Fruit fly (Drosophila melanogaster): Measurements from ENCODE around the gene jumu.
A peak's percentile ranks its signal among the peaks of the same experiment; 100 is the strongest.

jumu gene

dm6 chr3R:10349987-10350386 lies at the start of gene jumu (continued):
- TF ChIP-seq CoRest (tag; optimal IDR thresholded peaks at IDR 0.05) = peak; percentile 80
- no peak for TF ChIP-seq HHEX (GFP tag; optimal IDR thresholded peaks at IDR 0.05)
- no peak for TF ChIP-seq Drgx (GFP tag; IDR thresholded peaks at IDR 0.05)
- TF ChIP-seq Lhr (GFP tag; optimal IDR thresholded peaks at IDR 0.05) = peak; percentile 96
- no peak for TF ChIP-seq slp2 (GFP tag; optimal IDR thresholded peaks at IDR 0.05)
- TF ChIP-seq CG13287 (GFP tag; IDR thresholded peaks at IDR 0.05; ENCODE audit: partially characterized antibody) = no peak
- no peak for TF ChIP-seq CG11456 (GFP tag; IDR thresholded peaks at IDR 0.05)
- TF ChIP-seq CG9727 (GFP tag; optimal IDR thresholded peaks at IDR 0.05) = peak; percentile 23
- TF ChIP-seq dm (GFP tag; optimal IDR thresholded peaks at IDR 0.05) = no peak
- TF ChIP-seq CG3065 (GFP tag; optimal IDR thresholded peaks at IDR 0.05) = no peak
- TF ChIP-seq luna (GFP tag; optimal IDR thresholded peaks at IDR 0.05) = no peak
- TF ChIP-seq Chrac-16 (GFP tag; optimal IDR thresholded peaks at IDR 0.05) = no peak
- TF ChIP-seq CG8944 (GFP tag; optimal IDR thresholded peaks at IDR 0.05) = no peak
- TF ChIP-seq CG11085 (GFP tag; IDR thresholded peaks at IDR 0.05) = no peak
- TF ChIP-seq vnd (GFP tag; IDR thresholded peaks at IDR 0.05; ENCODE audit: partially characterized antibody) = no peak
- TF ChIP-seq slbo (GFP tag; IDR thresholded peaks at IDR 0.05) = no peak
- peak; percentile 92 for TF ChIP-seq Dp (GFP tag; optimal IDR thresholded peaks at IDR 0.05)
- TF ChIP-seq CG9817 (tag; optimal IDR thresholded peaks at IDR 0.05) = no peak
- peak in 1 of 2 experiments; percentile 54 for TF ChIP-seq insv (GFP tag; optimal IDR thresholded peaks at IDR 0.05)
- no peak for TF ChIP-seq Bteb2 (GFP tag; optimal IDR thresholded peaks at IDR 0.05)
- TF ChIP-seq Lim3 (GFP tag; IDR thresholded peaks at IDR 0.05) = no peak
- TF ChIP-seq CG9876 (GFP tag; optimal IDR thresholded peaks at IDR 0.05) = no peak
- TF ChIP-seq odd (GFP tag; optimal IDR thresholded peaks at IDR 0.05) = no peak
- no peak for TF ChIP-seq CG15011 (GFP tag; optimal IDR thresholded peaks at IDR 0.05)
- TF ChIP-seq CG8089 (GFP tag; optimal IDR thresholded peaks at IDR 0.05) = no peak
- TF ChIP-seq Mes4 (GFP tag; optimal IDR thresholded peaks at IDR 0.05) = no peak
- TF ChIP-seq phol (tag; optimal IDR thresholded peaks at IDR 0.05) = peak; percentile 58
- no peak for TF ChIP-seq CG18764 (GFP tag; optimal IDR thresholded peaks at IDR 0.05)
- TF ChIP-seq Hand (GFP tag; optimal IDR thresholded peaks at IDR 0.05) = no peak
- TF ChIP-seq disco-r (GFP tag; optimal IDR thresholded peaks at IDR 0.05) = no peak
- peak; percentile 47 for TF ChIP-seq B-H2 (GFP tag; optimal IDR thresholded peaks at IDR 0.05)
- TF ChIP-seq Nf-YA (GFP tag; IDR thresholded peaks at IDR 0.05) = no peak
- no peak for TF ChIP-seq CG7556 (GFP tag; optimal IDR thresholded peaks at IDR 0.05)
- TF ChIP-seq CG17568 (GFP tag; optimal IDR thresholded peaks at IDR 0.05) = no peak
- no peak for TF ChIP-seq CG3995 (GFP tag; optimal IDR thresholded peaks at IDR 0.05)
- TF ChIP-seq CG9932 (GFP tag; IDR thresholded peaks at IDR 0.05) = no peak
- TF ChIP-seq Taf1 (GFP tag; IDR thresholded peaks at IDR 0.05) = no peak
- no peak for TF ChIP-seq CG3847 (GFP tag; IDR thresholded peaks at IDR 0.05)
- TF ChIP-seq slou (GFP tag; optimal IDR thresholded peaks at IDR 0.05) = no peak
- TF ChIP-seq CG17385 (GFP tag; optimal IDR thresholded peaks at IDR 0.05) = peak; percentile 58
- TF ChIP-seq gro (GFP tag; optimal IDR thresholded peaks at IDR 0.05) = peak; percentile 34
- no peak for TF ChIP-seq sima (GFP tag; optimal IDR thresholded peaks at IDR 0.05)
- TF ChIP-seq pho (GFP tag; optimal IDR thresholded peaks at IDR 0.05) = peak; percentile 17
- no peak for TF ChIP-seq MBD-R2 (GFP tag; IDR thresholded peaks at IDR 0.05)
- no peak for TF ChIP-seq CG1233 (GFP tag; optimal IDR thresholded peaks at IDR 0.05)
- TF ChIP-seq CG17802 (tag; optimal IDR thresholded peaks at IDR 0.05) = no peak
- no peak for TF ChIP-seq mirr (GFP tag; optimal IDR thresholded peaks at IDR 0.05)
- TF ChIP-seq Hr78 (GFP tag; optimal IDR thresholded peaks at IDR 0.05) = no peak
- TF ChIP-seq Blimp-1 (GFP tag; optimal IDR thresholded peaks at IDR 0.05) = no peak
- TF ChIP-seq peb (GFP tag; IDR thresholded peaks at IDR 0.05) = no peak
- TF ChIP-seq ems (GFP tag; optimal IDR thresholded peaks at IDR 0.05) = no peak
- peak; percentile 9 for TF ChIP-seq CG18619 (GFP tag; optimal IDR thresholded peaks at IDR 0.05)
